Worm (Caenorhabditis elegans) whole organism, mixed stage, embryonic: Measurements from ENCODE around the gene C01G10.4.

ENCODE experiments used
- elt-3 ChIP-seq: fragments of 150-350 bp; optimal IDR thresholded peaks from 2 replicates; lab custom pipeline; 2014; ENCODE audit warnings: missing biosample characterization, missing genetic modification characterization
- mls-2 ChIP-seq: sonication (generic microtip); optimal IDR thresholded peaks from 2 replicates; lab custom pipeline; 2016; ENCODE audit warnings: mild to moderate bottlenecking, missing genetic modification characterization, moderate library complexity, missing compliant biosample characterization
- nhr-237 ChIP-seq: fragments of 150-350 bp; optimal IDR thresholded peaks from 2 replicates; lab custom pipeline; 2014; ENCODE audit warnings: missing biosample characterization, missing genetic modification characterization
- pha-4 ChIP-seq: fragments of 150-350 bp; optimal IDR thresholded peaks from 2 replicates; lab custom pipeline; 2018; ENCODE audit warnings: missing biosample characterization, missing genetic modification reagents, missing genetic modification characterization
- unc-39 ChIP-seq: fragments of 150-350 bp; optimal IDR thresholded peaks from 2 replicates; lab custom pipeline; 2014; ENCODE audit warnings: missing biosample characterization, missing genetic modification characterization
- ztf-11 ChIP-seq: fragments of 150-350 bp; optimal IDR thresholded peaks from 2 replicates; lab custom pipeline; 2014; ENCODE audit warnings: missing biosample characterization, missing genetic modification characterization

DNA sequence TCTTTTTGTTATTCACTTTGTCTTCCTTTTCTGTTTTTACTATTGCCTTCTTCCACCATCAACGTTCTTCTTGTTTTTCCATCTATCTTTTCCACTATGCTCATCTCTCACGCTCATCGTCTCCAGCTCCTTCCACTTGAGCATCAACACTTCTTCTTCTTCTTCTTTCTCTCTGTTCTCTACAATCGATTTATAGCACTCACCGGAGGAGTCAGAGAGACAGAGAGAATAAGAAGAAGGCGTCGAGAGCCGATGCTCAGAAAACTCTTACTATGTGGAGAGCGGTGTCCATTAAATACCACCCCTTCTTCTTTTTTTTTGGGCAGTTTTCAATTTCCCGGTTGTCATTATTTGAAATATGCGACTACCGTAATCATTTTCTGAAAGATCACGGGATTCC, 14.6 kb upstream of the C01G10.4 start:
- TF ChIP-seq ztf-11 = no peak
- no peak for TF ChIP-seq unc-39 (tag; lab: Kevin White, UChicago)
- no peak for TF ChIP-seq pha-4 (tag; lab: Kevin White, UChicago)
- TF ChIP-seq mls-2 (tag; lab: Kevin White, UChicago) = no peak
- no peak for TF ChIP-seq nhr-237 (tag; lab: Kevin White, UChicago)
- TF ChIP-seq elt-3 (tag; lab: Kevin White, UChicago) = no peak
